Worm (Caenorhabditis elegans): ENCODE results near the gene scav-4.

scav-4 gene

ce11 chrX:12958897-12959296 is 22.7 kb upstream of the scav-4 start:
- no peak for TF ChIP-seq ets-7 (tag; optimal IDR thresholded peaks at IDR 0.05)
- TF ChIP-seq scrt-1 (GFP tag; IDR thresholded peaks at IDR 0.05) = no peak
- no peak for TF ChIP-seq B0310.2 (tag; optimal IDR thresholded peaks at IDR 0.05)
- no peak for TF ChIP-seq pes-1 (GFP tag; IDR thresholded peaks at IDR 0.05)

DNA sequence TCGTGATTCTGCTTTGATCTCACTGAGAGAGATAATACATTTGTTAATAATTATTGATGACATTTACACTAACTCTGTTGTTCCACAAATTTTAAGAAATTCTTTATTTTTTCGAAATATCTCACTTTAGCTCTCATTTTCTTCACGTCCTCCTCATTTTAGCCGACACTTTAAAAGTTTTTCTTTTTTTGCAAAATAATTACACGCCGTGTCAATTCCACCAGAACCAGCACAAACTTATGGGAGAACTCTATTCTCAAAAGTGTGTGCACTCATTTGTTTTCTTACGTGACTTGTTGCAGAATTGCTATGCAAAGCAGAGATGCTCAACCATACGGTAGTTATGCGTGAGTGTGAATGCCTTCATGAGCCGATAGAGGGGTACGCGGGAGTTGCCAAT is 16.4 kb upstream of the scav-4 start, which contains the start of gene frpr-2:
TSS of gene frpr-2 (plus strand) at position 301 of the 400 bp plus-strand sequence.
- TF ChIP-seq ceh-13 (GFP tag; optimal IDR thresholded peaks at IDR 0.05) (no peak), sea-1 (GFP tag; conservative IDR thresholded peaks at IDR 0.05) (no peak), B0310.2 (tag; optimal IDR thresholded peaks at IDR 0.05) (no peak), tbx-37 (GFP tag; conservative IDR thresholded peaks at IDR 0.05) (no peak), ama-1 (optimal IDR thresholded peaks at IDR 0.05) (no peak), scrt-1 (GFP tag; IDR thresholded peaks at IDR 0.05) (no peak), aly-1 (tag; optimal IDR thresholded peaks at IDR 0.05) (no peak), tra-4 (tag; optimal IDR thresholded peaks at IDR 0.05) (no peak), ets-7 (tag; optimal IDR thresholded peaks at IDR 0.05) (no peak), pes-1 (GFP tag; IDR thresholded peaks at IDR 0.05) (no peak), ceh-36 (tag; optimal IDR thresholded peaks at IDR 0.05) (no peak), flt-1 (GFP tag; IDR thresholded peaks at IDR 0.05) (no peak), tbx-11 (GFP tag; IDR thresholded peaks at IDR 0.05) (no peak), hmg-4 (GFP tag; optimal IDR thresholded peaks at IDR 0.05) (no peak), F13C5.2 (tag; optimal IDR thresholded peaks at IDR 0.05) (no peak), hmbx-1 (tag; optimal IDR thresholded peaks at IDR 0.05) (no peak), hnd-1 (tag; optimal IDR thresholded peaks at IDR 0.05) (no peak)

DNA sequence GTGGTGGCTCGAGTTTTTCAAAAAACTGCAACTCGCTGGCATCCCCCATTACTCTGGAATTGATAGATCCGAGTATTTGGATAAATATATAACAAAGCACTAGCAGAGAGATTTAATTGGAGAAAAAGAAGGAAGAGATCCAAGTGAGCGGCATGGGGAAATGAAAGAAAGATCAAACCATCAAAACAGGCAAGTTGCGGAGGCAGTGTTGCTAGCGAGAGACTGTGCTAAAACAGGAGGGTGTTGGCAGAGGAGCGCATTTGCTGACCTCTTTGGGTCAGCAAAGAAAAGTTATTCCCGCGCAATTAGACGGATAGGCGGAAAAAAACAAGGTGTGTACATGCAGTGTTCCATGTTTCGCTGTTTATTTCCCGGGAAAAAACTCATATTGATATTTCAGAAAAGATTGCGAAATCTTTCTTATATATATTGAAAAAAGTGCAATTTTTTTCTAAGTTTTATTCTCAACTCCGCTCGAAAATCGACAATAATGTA is 5.9 kb upstream of the scav-4 start, which contains the start of gene ppk-3:
TSS of gene ppk-3 (minus strand) at position 51 of the 495 bp plus-strand sequence.
- TF ChIP-seq hmg-4 (GFP tag; optimal IDR thresholded peaks at IDR 0.05) = no peak
- peak; percentile 32 for TF ChIP-seq F13C5.2 (tag; optimal IDR thresholded peaks at IDR 0.05)

- TF ChIP-seq flt-1 (GFP tag; IDR thresholded peaks at IDR 0.05) (no peak), B0310.2 (tag; optimal IDR thresholded peaks at IDR 0.05) (no peak), tbx-11 (GFP tag; IDR thresholded peaks at IDR 0.05) (no peak), sea-1 (GFP tag; conservative IDR thresholded peaks at IDR 0.05) (no peak), tbx-37 (GFP tag; conservative IDR thresholded peaks at IDR 0.05) (no peak), F13C5.2 (tag; optimal IDR thresholded peaks at IDR 0.05) (no peak), ceh-36 (tag; optimal IDR thresholded peaks at IDR 0.05) (no peak), hmg-4 (GFP tag; optimal IDR thresholded peaks at IDR 0.05) (no peak), hnd-1 (tag; optimal IDR thresholded peaks at IDR 0.05) (no peak), ets-7 (tag; optimal IDR thresholded peaks at IDR 0.05) (no peak), ceh-13 (GFP tag; optimal IDR thresholded peaks at IDR 0.05) (no peak), scrt-1 (GFP tag; IDR thresholded peaks at IDR 0.05) (no peak), tra-4 (tag; optimal IDR thresholded peaks at IDR 0.05) (no peak), aly-1 (tag; optimal IDR thresholded peaks at IDR 0.05) (no peak), pes-1 (GFP tag; IDR thresholded peaks at IDR 0.05) (no peak), hmbx-1 (tag; optimal IDR thresholded peaks at IDR 0.05) (no peak), ama-1 (optimal IDR thresholded peaks at IDR 0.05) (no peak)
Observed at ce11 chrX:12976774-12977173, 4.8 kb upstream of the scav-4 start, which contains the start of the genes F11C1.4 and F11C1.10. Gene F11C1.4, plus strand, starts transcription at chrX:12977074. Gene F11C1.10, plus strand, starts transcription at chrX:12977082.

DNA sequence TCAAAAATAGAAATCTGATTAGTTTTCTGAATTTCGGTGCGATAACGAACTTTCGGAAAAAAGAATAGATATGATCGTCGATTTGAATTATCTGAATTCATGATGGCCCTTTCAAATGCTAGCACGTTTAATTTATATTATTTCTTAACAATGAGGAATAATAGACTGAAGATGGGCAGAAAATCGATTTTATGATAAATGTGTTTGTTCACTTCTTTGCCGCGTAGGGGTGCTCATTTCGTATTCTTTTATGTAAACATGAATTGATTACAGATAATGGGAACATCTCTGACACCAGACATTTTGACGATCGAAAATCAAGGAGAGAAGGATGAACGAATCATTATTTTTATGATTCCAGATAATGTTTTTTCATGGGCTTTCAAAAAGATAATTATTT is 4.1 kb upstream of the scav-4 start, which contains the start of gene F11C1.9:
TSS of gene F11C1.9 (minus strand) at position 101 of the 400 bp plus-strand sequence.
- TF ChIP-seq hnd-1 (tag; optimal IDR thresholded peaks at IDR 0.05) (no peak), sea-1 (GFP tag; conservative IDR thresholded peaks at IDR 0.05) (no peak), tra-4 (tag; optimal IDR thresholded peaks at IDR 0.05) (no peak), flt-1 (GFP tag; IDR thresholded peaks at IDR 0.05) (no peak), B0310.2 (tag; optimal IDR thresholded peaks at IDR 0.05) (no peak), F13C5.2 (tag; optimal IDR thresholded peaks at IDR 0.05) (no peak), hmbx-1 (tag; optimal IDR thresholded peaks at IDR 0.05) (no peak)

DNA sequence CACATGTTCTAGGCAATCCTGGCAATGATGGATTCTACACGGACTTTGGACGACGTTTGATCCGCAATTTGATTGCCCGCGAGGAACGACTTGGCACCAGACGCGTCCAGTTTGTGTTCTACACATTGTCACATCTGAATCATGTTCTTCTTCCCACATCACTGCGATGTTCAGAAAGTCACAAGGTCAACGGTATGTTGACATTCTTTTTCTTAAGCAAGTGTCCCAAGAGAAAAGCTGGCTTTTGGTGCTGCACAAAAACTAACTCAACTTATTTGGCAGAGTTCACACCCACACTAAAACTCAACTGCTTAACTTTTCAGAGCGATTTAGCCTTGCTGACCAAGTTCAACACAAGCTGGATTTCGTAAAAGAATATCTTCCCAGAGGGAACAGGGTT is 3.0 kb upstream of the scav-4 start:
- TF ChIP-seq pes-1 (GFP tag; IDR thresholded peaks at IDR 0.05) = no peak
- no peak for TF ChIP-seq hmg-4 (GFP tag; optimal IDR thresholded peaks at IDR 0.05)
- no peak for TF ChIP-seq tra-4 (tag; optimal IDR thresholded peaks at IDR 0.05)
- TF ChIP-seq ets-7 (tag; optimal IDR thresholded peaks at IDR 0.05) = no peak
- TF ChIP-seq tbx-37 (GFP tag; conservative IDR thresholded peaks at IDR 0.05) = no peak
- TF ChIP-seq flt-1 (GFP tag; IDR thresholded peaks at IDR 0.05) = no peak
- TF ChIP-seq F13C5.2 (tag; optimal IDR thresholded peaks at IDR 0.05) = no peak
- no peak for TF ChIP-seq B0310.2 (tag; optimal IDR thresholded peaks at IDR 0.05)
- TF ChIP-seq ceh-36 (tag; optimal IDR thresholded peaks at IDR 0.05) = no peak
- no peak for TF ChIP-seq sea-1 (GFP tag; conservative IDR thresholded peaks at IDR 0.05)

ce11 chrX:12979747-12980146 is 1.8 kb upstream of the scav-4 start:
- TF ChIP-seq B0310.2 (tag; optimal IDR thresholded peaks at IDR 0.05) (no peak), F13C5.2 (tag; optimal IDR thresholded peaks at IDR 0.05) (no peak), flt-1 (GFP tag; IDR thresholded peaks at IDR 0.05) (no peak), tra-4 (tag; optimal IDR thresholded peaks at IDR 0.05) (no peak), ets-7 (tag; optimal IDR thresholded peaks at IDR 0.05) (no peak), tbx-37 (GFP tag; conservative IDR thresholded peaks at IDR 0.05) (no peak), ama-1 (optimal IDR thresholded peaks at IDR 0.05) (no peak), hnd-1 (tag; optimal IDR thresholded peaks at IDR 0.05) (no peak), ceh-13 (GFP tag; optimal IDR thresholded peaks at IDR 0.05) (no peak), sea-1 (GFP tag; conservative IDR thresholded peaks at IDR 0.05) (no peak), scrt-1 (GFP tag; IDR thresholded peaks at IDR 0.05) (no peak), hmg-4 (GFP tag; optimal IDR thresholded peaks at IDR 0.05) (no peak), tbx-11 (GFP tag; IDR thresholded peaks at IDR 0.05) (no peak), ceh-36 (tag; optimal IDR thresholded peaks at IDR 0.05) (no peak), pes-1 (GFP tag; IDR thresholded peaks at IDR 0.05) (no peak)

DNA sequence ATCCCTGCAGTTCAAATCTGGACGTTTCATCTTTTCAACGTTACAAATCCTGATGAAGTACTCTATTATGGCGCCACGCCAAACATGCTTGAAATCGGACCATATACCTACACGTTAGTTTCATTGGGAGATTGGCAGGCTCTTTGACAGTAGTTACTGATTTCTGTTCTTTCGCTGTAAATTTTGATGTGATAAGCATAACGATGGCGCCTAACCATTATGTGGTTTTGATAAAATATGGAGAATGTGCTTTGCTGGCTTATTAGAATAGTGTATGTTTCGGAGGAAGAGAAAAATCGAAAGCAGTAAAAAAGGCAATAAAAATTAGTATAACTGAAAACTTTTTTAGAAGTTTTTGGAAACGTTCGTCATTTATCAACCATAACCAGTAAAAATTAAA is 1.1 kb downstream of the scav-4 start:
- no peak for TF ChIP-seq tra-4 (tag; optimal IDR thresholded peaks at IDR 0.05)
- TF ChIP-seq tbx-37 (GFP tag; conservative IDR thresholded peaks at IDR 0.05) = no peak
- no peak for TF ChIP-seq tbx-11 (GFP tag; IDR thresholded peaks at IDR 0.05)
- TF ChIP-seq ama-1 (optimal IDR thresholded peaks at IDR 0.05) = no peak
- no peak for TF ChIP-seq B0310.2 (tag; optimal IDR thresholded peaks at IDR 0.05)
- TF ChIP-seq hmbx-1 (tag; optimal IDR thresholded peaks at IDR 0.05) = no peak
- TF ChIP-seq ceh-13 (GFP tag; optimal IDR thresholded peaks at IDR 0.05) = no peak
- no peak for TF ChIP-seq ceh-36 (tag; optimal IDR thresholded peaks at IDR 0.05)
- TF ChIP-seq hnd-1 (tag; optimal IDR thresholded peaks at IDR 0.05) = no peak
- no peak for TF ChIP-seq F13C5.2 (tag; optimal IDR thresholded peaks at IDR 0.05)
- no peak for TF ChIP-seq sea-1 (GFP tag; conservative IDR thresholded peaks at IDR 0.05)
- TF ChIP-seq aly-1 (tag; optimal IDR thresholded peaks at IDR 0.05) = no peak
- TF ChIP-seq scrt-1 (GFP tag; IDR thresholded peaks at IDR 0.05) = no peak
- no peak for TF ChIP-seq ets-7 (tag; optimal IDR thresholded peaks at IDR 0.05)
- TF ChIP-seq pes-1 (GFP tag; IDR thresholded peaks at IDR 0.05) = no peak
- no peak for TF ChIP-seq flt-1 (GFP tag; IDR thresholded peaks at IDR 0.05)
